Worm (Caenorhabditis elegans) whole organism, young adult: ENCODE measurements around the gene hlh-11.

Experiments
- B0336.3 ChIP-seq: fragments of 200-800 bp; sonication (Bioruptor generic); IDR thresholded peaks from 2 replicates; pipeline ENCODE4 v1.3.6; 2022; ENCODE audit warnings: missing genetic modification characterization, missing compliant biosample characterization
- F10E7.11 ChIP-seq: sonication (generic microtip); optimal IDR thresholded peaks from 2 replicates; lab custom pipeline; 2017; ENCODE audit warnings: mild to moderate bottlenecking, missing genetic modification characterization, moderate library complexity, missing compliant biosample characterization
- F37B4.10 ChIP-seq: fragments of 200-800 bp; sonication (Bioruptor generic); IDR thresholded peaks from 2 replicates; pipeline ENCODE4 v1.3.6; 2022; ENCODE audit warnings: missing genetic modification characterization, missing compliant biosample characterization
- K11D2.4 ChIP-seq: fragments of 200-800 bp; sonication (Bioruptor generic); IDR thresholded peaks from 2 replicates; pipeline ENCODE4 v1.3.6; 2022; ENCODE audit warnings: missing genetic modification reagents, missing genetic modification characterization, missing compliant biosample characterization
- K12H6.12 ChIP-seq: fragments of 200-800 bp; sonication (Bioruptor generic); optimal IDR thresholded peaks from 2 replicates; lab custom pipeline; 2018; ENCODE audit warnings: mild to moderate bottlenecking, missing genetic modification characterization, missing compliant biosample characterization
- Y53F4B.3 ChIP-seq: fragments of 200-800 bp; sonication (Bioruptor generic); IDR thresholded peaks from 2 replicates; pipeline ENCODE4 v1.3.6; 2022; ENCODE audit warnings: missing genetic modification reagents, missing genetic modification characterization, missing compliant biosample characterization
- ZK185.1 ChIP-seq: sonication (generic microtip); optimal IDR thresholded peaks from 2 replicates; lab custom pipeline; 2016; ENCODE audit warnings: mild to moderate bottlenecking, missing genetic modification characterization, missing compliant biosample characterization; ENCODE audit not compliant: poor library complexity, severe bottlenecking
- ama-1 ChIP-seq, 3 experiments: fragments of 150-350 bp in 1 of 3; sonication (generic microtip) in 2 of 3; optimal IDR thresholded peaks; 2 replicates each; lab custom pipeline; 2014 to 2018; ENCODE audit warnings: missing biosample characterization in 2 of 3, missing genetic modification characterization in 2 of 3, missing genetic modification reagents in 2 of 3
- aptf-2 ChIP-seq: fragments of 200-800 bp; sonication (Bioruptor generic); conservative IDR thresholded peaks from 2 replicates; pipeline ENCODE4 v1.3.6; 2022; ENCODE audit warnings: missing genetic modification reagents, missing genetic modification characterization, missing compliant biosample characterization
- athp-1 ChIP-seq: sonication (generic microtip); optimal IDR thresholded peaks from 2 replicates; lab custom pipeline; 2017; ENCODE audit warnings: mild to moderate bottlenecking, missing genetic modification characterization, missing compliant biosample characterization
- attf-3 ChIP-seq: fragments of 200-800 bp; sonication (Bioruptor generic); conservative IDR thresholded peaks from 2 replicates; pipeline ENCODE4 v1.3.6; 2022; ENCODE audit warnings: missing genetic modification reagents, missing genetic modification characterization, missing compliant biosample characterization
- attf-5 ChIP-seq: fragments of 200-800 bp; sonication (Bioruptor generic); optimal IDR thresholded peaks from 2 replicates; lab custom pipeline; 2018; ENCODE audit warnings: mild to moderate bottlenecking, missing genetic modification characterization, missing compliant biosample characterization
- cebp-1 ChIP-seq, 2 experiments: fragments of 200-800 bp in 1 of 2; sonication (Bioruptor generic) in 1 of 2; sonication (generic microtip) in 1 of 2; IDR thresholded peaks in 1 of 2; optimal IDR thresholded peaks in 1 of 2; 2 replicates each; pipeline versions ENCODE4 v1.3.6 to Lab custom; 2017 to 2022; ENCODE audit warnings: missing compliant biosample characterization in 2 of 2, missing genetic modification characterization in 2 of 2, mild to moderate bottlenecking in 1 of 2, missing genetic modification reagents in 1 of 2, moderate library complexity in 1 of 2
- chd-7 ChIP-seq: sonication (generic microtip); optimal IDR thresholded peaks from 2 replicates; lab custom pipeline; 2016; ENCODE audit warnings: mild to moderate bottlenecking, missing genetic modification characterization, moderate library complexity, missing compliant biosample characterization
- egl-18 ChIP-seq: fragments of 200-800 bp; sonication (Bioruptor generic); IDR thresholded peaks from 2 replicates; pipeline ENCODE4 v1.3.6; 2022; ENCODE audit warnings: missing genetic modification reagents, missing genetic modification characterization, missing compliant biosample characterization
- ekl-4 ChIP-seq: fragments of 200-800 bp; sonication (Bioruptor generic); IDR thresholded peaks from 2 replicates; pipeline ENCODE4 v1.3.6; 2022; ENCODE audit warnings: missing genetic modification reagents, missing genetic modification characterization, missing compliant biosample characterization
- ets-4 ChIP-seq: fragments of 200-800 bp; sonication (Bioruptor generic); optimal IDR thresholded peaks from 2 replicates; lab custom pipeline; 2018; ENCODE audit warnings: mild to moderate bottlenecking, missing genetic modification characterization, missing compliant biosample characterization
- hmg-1.2 ChIP-seq: fragments of 200-800 bp; sonication (Bioruptor generic); IDR thresholded peaks from 2 replicates; pipeline ENCODE4 v1.3.6; 2022; ENCODE audit warnings: missing genetic modification reagents, missing genetic modification characterization, missing compliant biosample characterization
- hsf-1 ChIP-seq: fragments of 200-800 bp; sonication (Bioruptor generic); IDR thresholded peaks from 2 replicates; pipeline ENCODE4 v1.3.6; 2022; ENCODE audit warnings: missing genetic modification reagents, missing genetic modification characterization, missing compliant biosample characterization
- let-607 ChIP-seq, 2 experiments: fragments of 200-800 bp in 1 of 2; sonication (Bioruptor generic) in 1 of 2; sonication (generic microtip) in 1 of 2; optimal IDR thresholded peaks; 2 replicates each; lab custom pipeline; 2016 to 2018; ENCODE audit warnings: mild to moderate bottlenecking in 2 of 2, missing compliant biosample characterization in 2 of 2, missing genetic modification characterization in 2 of 2, moderate library complexity in 2 of 2, missing genotype in 1 of 2
- lin-26 ChIP-seq: fragments of 200-800 bp; sonication (Bioruptor generic); IDR thresholded peaks from 2 replicates; pipeline ENCODE4 v1.3.6; 2022; ENCODE audit warnings: missing genetic modification reagents, missing genetic modification characterization, missing compliant biosample characterization
- lin-35 ChIP-seq, 3 experiments: fragments of 150-350 bp in 2 of 3; sonication (generic microtip) in 1 of 3; optimal IDR thresholded peaks; 2 replicates each; lab custom pipeline; 2014 to 2018; ENCODE audit warnings: missing biosample characterization in 3 of 3, missing genetic modification characterization in 3 of 3, missing genetic modification reagents in 3 of 3
- lin-54 ChIP-seq: fragments of 200-800 bp; sonication (Bioruptor generic); optimal IDR thresholded peaks from 2 replicates; lab custom pipeline; 2018; ENCODE audit warnings: mild to moderate bottlenecking, missing genetic modification characterization, missing compliant biosample characterization
- mcd-1 ChIP-seq: fragments of 200-800 bp; sonication (Bioruptor generic); IDR thresholded peaks from 2 replicates; pipeline ENCODE4 v1.3.6; 2022; ENCODE audit warnings: missing genetic modification reagents, missing genetic modification characterization, missing compliant biosample characterization
- mes-4 ChIP-seq: sonication (generic microtip); optimal IDR thresholded peaks from 2 replicates; lab custom pipeline; 2016; ENCODE audit warnings: missing genotype, missing genetic modification characterization, missing compliant biosample characterization
- mxl-1 ChIP-seq: sonication (generic microtip); optimal IDR thresholded peaks from 2 replicates; lab custom pipeline; 2016; ENCODE audit warnings: missing genetic modification characterization, missing compliant biosample characterization
- nhr-179 ChIP-seq: sonication (generic microtip); optimal IDR thresholded peaks from 2 replicates; lab custom pipeline; 2016; ENCODE audit warnings: mild to moderate bottlenecking, missing genetic modification characterization, missing compliant biosample characterization
- nhr-80 ChIP-seq: sonication (generic microtip); optimal IDR thresholded peaks from 2 replicates; lab custom pipeline; 2016; ENCODE audit warnings: missing genetic modification characterization, missing compliant biosample characterization
- pbrm-1 ChIP-seq: fragments of 200-800 bp; sonication (Bioruptor generic); IDR thresholded peaks from 2 replicates; pipeline ENCODE4 v1.3.6; 2022; ENCODE audit warnings: missing genetic modification reagents, missing genetic modification characterization, missing compliant biosample characterization
- rpc-1 ChIP-seq, 2 experiments: fragments of 150-350 bp in 1 of 2; sonication (generic microtip) in 1 of 2; optimal IDR thresholded peaks; 2 replicates each; lab custom pipeline; 2014 to 2018; ENCODE audit warnings: missing biosample characterization in 1 of 2, missing genetic modification characterization in 1 of 2, missing genetic modification reagents in 1 of 2, missing genotype in 1 of 2
- snpc-4 ChIP-seq, 5 experiments: fragments of 150-350 bp in 1 of 5; sonication (generic microtip) in 4 of 5; optimal IDR thresholded peaks; 2 replicates each; lab custom pipeline; 2014 to 2018; ENCODE audit warnings: missing genetic modification characterization in 5 of 5, missing biosample characterization in 3 of 5, antibody characterized with exemption in 2 of 5, mild to moderate bottlenecking in 2 of 5, missing compliant biosample characterization in 2 of 5, missing genotype in 2 of 5, moderate library complexity in 2 of 5, missing genetic modification reagents in 1 of 5
- tbx-9 ChIP-seq: sonication (generic microtip); optimal IDR thresholded peaks from 2 replicates; lab custom pipeline; 2016; ENCODE audit warnings: borderline replicate concordance, missing genetic modification characterization, inconsistent platforms, missing compliant biosample characterization
- tlf-1 ChIP-seq: fragments of 200-800 bp; sonication (Bioruptor generic); optimal IDR thresholded peaks from 2 replicates; lab custom pipeline; 2018; ENCODE audit warnings: mild to moderate bottlenecking, missing genetic modification characterization, missing compliant biosample characterization
- xnd-1 ChIP-seq: sonication (generic microtip); optimal IDR thresholded peaks from 2 replicates; lab custom pipeline; 2016; ENCODE audit warnings: missing genotype, missing genetic modification reagents, missing genetic modification characterization, missing compliant biosample characterization
- zim-3 ChIP-seq: sonication (generic microtip); optimal IDR thresholded peaks from 2 replicates; lab custom pipeline; 2017; ENCODE audit warnings: mild to moderate bottlenecking, missing genetic modification characterization, moderate library complexity, missing compliant biosample characterization
- ztf-26 ChIP-seq: sonication (generic microtip); optimal IDR thresholded peaks from 2 replicates; lab custom pipeline; 2017; ENCODE audit warnings: missing genetic modification characterization, missing compliant biosample characterization
- ztf-3 ChIP-seq: fragments of 200-800 bp; sonication (Bioruptor generic); optimal IDR thresholded peaks from 2 replicates; lab custom pipeline; 2018; ENCODE audit warnings: mild to moderate bottlenecking, missing genetic modification characterization, missing compliant biosample characterization

The hlh-11 gene

ce11 chrIII:9626602-9627001 is 7.1 kb downstream of the hlh-11 start:
- TF ChIP-seq lin-26 (GFP tag; lab: Robert Waterston, UW): peak; percentile 6; the same call in 1 of the 2 replicates
- TF ChIP-seq hsf-1 (GFP tag; lab: Robert Waterston, UW): peak; percentile 5; the same call in 1 of the 2 replicates
- no peak for TF ChIP-seq athp-1 (tag; lab: Kevin White, UChicago)
- TF ChIP-seq mcd-1 (GFP tag; lab: Robert Waterston, UW): peak; percentile 36; the same call in 1 of the 2 replicates
- TF ChIP-seq lin-35 (GFP tag; optimal IDR thresholded peaks at IDR 0.05; lab: Kevin White, UChicago): peak in 1 of 3 experiments; percentile 5
- TF ChIP-seq zim-3 (tag; lab: Kevin White, UChicago): peak; percentile 50
- TF ChIP-seq mxl-1 (tag; lab: Kevin White, UChicago): no peak
- no peak for TF ChIP-seq nhr-179
- peak; percentile 32; the same call in 1 of the 2 replicates for TF ChIP-seq B0336.3 (GFP tag; lab: Robert Waterston, UW)
- no peak for TF ChIP-seq aptf-2 (GFP tag; lab: Robert Waterston, UW)
- no peak for TF ChIP-seq ztf-3 (GFP tag; lab: Kevin White, UChicago)
- TF ChIP-seq ama-1 (optimal IDR thresholded peaks at IDR 0.05; lab: Kevin White, UChicago): no peak
- no peak for TF ChIP-seq ama-1 (GFP tag; optimal IDR thresholded peaks at IDR 0.05; lab: Kevin White, UChicago)
- TF ChIP-seq cebp-1 (GFP tag; IDR thresholded peaks at IDR 0.05; lab: Robert Waterston, UW): no peak
- peak; percentile 46 for TF ChIP-seq cebp-1 (tag; optimal IDR thresholded peaks at IDR 0.05; lab: Kevin White, UChicago)
- TF ChIP-seq K11D2.4: 0 out of 2 replicates have a peak, but pooled peaks have one; percentile 15
- TF ChIP-seq xnd-1 (tag; lab: Kevin White, UChicago): no peak
- TF ChIP-seq ZK185.1 (tag; lab: Kevin White, UChicago): peak; percentile 57
- no peak for TF ChIP-seq hmg-1.2 (GFP tag; lab: Robert Waterston, UW)
- no peak for TF ChIP-seq rpc-1 (optimal IDR thresholded peaks at IDR 0.05; lab: Kevin White, UChicago)
- no peak for TF ChIP-seq rpc-1 (tag; optimal IDR thresholded peaks at IDR 0.05; lab: Kevin White, UChicago)
- 0 out of 2 replicates have a peak, but pooled peaks have one; percentile 21 for TF ChIP-seq pbrm-1
- peak; percentile 37 for TF ChIP-seq chd-7 (tag; lab: Kevin White, UChicago)
- TF ChIP-seq ekl-4 (GFP tag; lab: Robert Waterston, UW): 0 out of 2 replicates have a peak, but pooled peaks have one; percentile 50
- no peak for TF ChIP-seq ztf-26 (tag; lab: Kevin White, UChicago)
- TF ChIP-seq attf-5: peak; percentile 29
- TF ChIP-seq tbx-9: no peak
- no peak for TF ChIP-seq Y53F4B.3 (GFP tag; lab: Robert Waterston, UW)
- no peak for TF ChIP-seq nhr-80 (tag; lab: Kevin White, UChicago)
- TF ChIP-seq mes-4: no peak
- TF ChIP-seq lin-54 (GFP tag; lab: Kevin White, UChicago): no peak
- TF ChIP-seq F10E7.11: no peak

- TF ChIP-seq ets-4: no peak
- TF ChIP-seq let-607 (tag; optimal IDR thresholded peaks at IDR 0.05; lab: Kevin White, UChicago): no peak
- no peak for TF ChIP-seq egl-18 (GFP tag; lab: Robert Waterston, UW)
- no peak for TF ChIP-seq K12H6.12 (tag; lab: Kevin White, UChicago)
- TF ChIP-seq attf-3: no peak
- TF ChIP-seq snpc-4 (GFP tag; optimal IDR thresholded peaks at IDR 0.05; lab: Kevin White, UChicago): no peak
- no peak for TF ChIP-seq snpc-4 (tag; optimal IDR thresholded peaks at IDR 0.05; lab: Kevin White, UChicago)
- TF ChIP-seq F37B4.10 (GFP tag; lab: Robert Waterston, UW): no peak
- no peak for TF ChIP-seq tlf-1 (GFP tag; lab: Kevin White, UChicago)
Observed at ce11 chrIII:9629054-9629453, 9.5 kb downstream of the hlh-11 start, which contains the start of gene tbg-1. Gene tbg-1 (minus strand): TSS chrIII:9629154.
